Fruit fly (Drosophila melanogaster): Measurements from ENCODE around the gene BuGZ.

DNA sequence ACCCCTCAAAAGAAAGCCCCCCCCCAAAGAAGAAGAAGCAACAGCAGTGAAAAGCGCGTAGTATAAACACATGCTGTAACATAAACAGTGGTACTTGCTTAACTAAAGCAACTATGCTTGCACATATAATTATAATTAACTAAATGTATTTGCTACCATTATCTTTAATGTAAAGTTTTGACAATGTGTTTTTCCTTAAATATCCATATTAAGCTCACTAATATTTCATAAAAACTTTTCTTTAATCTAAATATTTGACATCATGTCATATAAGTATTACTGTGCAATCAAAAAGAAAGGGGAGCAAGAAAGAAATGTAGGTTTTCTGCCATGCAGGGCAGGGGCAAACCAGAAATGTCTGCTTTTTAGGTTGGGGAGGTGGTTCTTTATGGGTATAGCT, 26.4 kb upstream of the BuGZ start:
- no peak for TF ChIP-seq Blimp-1 (GFP tag; optimal IDR thresholded peaks at IDR 0.05)
- no peak for TF ChIP-seq cyc (GFP tag; optimal IDR thresholded peaks at IDR 0.05)
- no peak for TF ChIP-seq Sox102F (GFP tag; optimal IDR thresholded peaks at IDR 0.05)
- no peak for TF ChIP-seq Gug (GFP tag; IDR thresholded peaks at IDR 0.05)
- TF ChIP-seq CG11762 (GFP tag; optimal IDR thresholded peaks at IDR 0.05; ENCODE audit: insufficient read depth) = no peak
- TF ChIP-seq CG34406 (GFP tag; optimal IDR thresholded peaks at IDR 0.05) = no peak
- TF ChIP-seq CG31627 (GFP tag; optimal IDR thresholded peaks at IDR 0.05) = no peak
- no peak for TF ChIP-seq CG1621 (tag; optimal IDR thresholded peaks at IDR 0.05)
- TF ChIP-seq lz (GFP tag; optimal IDR thresholded peaks at IDR 0.05) = no peak
- TF ChIP-seq Ets96B (tag; optimal IDR thresholded peaks at IDR 0.05) = no peak
- TF ChIP-seq CG3032 (tag; optimal IDR thresholded peaks at IDR 0.05) = no peak
- TF ChIP-seq CG16779 (tag; optimal IDR thresholded peaks at IDR 0.05) = no peak
- TF ChIP-seq Sox14 (GFP tag; optimal IDR thresholded peaks at IDR 0.05) = no peak
- no peak for TF ChIP-seq CG10631 (GFP tag; optimal IDR thresholded peaks at IDR 0.05)
